Fruit fly (Drosophila melanogaster) whole organism, embryonic: ENCODE measurements around the gene Mbs.
A peak's percentile ranks its signal among the peaks of the same experiment; 100 is the strongest.

Experiments
- Bteb2 ChIP-seq: fragments of 200-800 bp; sonication (Bioruptor generic); optimal IDR thresholded peaks from 2 replicates; lab custom pipeline; 2016; ENCODE audit warnings: missing biosample characterization, missing genetic modification characterization
- CG10267 ChIP-seq: fragments of 200-800 bp; sonication (Bioruptor generic); optimal IDR thresholded peaks from 2 replicates; lab custom pipeline; 2018; ENCODE audit warnings: missing biosample characterization, mild to moderate bottlenecking, missing genetic modification characterization, moderate library complexity
- CG10543 ChIP-seq: fragments of 200-800 bp; sonication (Bioruptor generic); optimal IDR thresholded peaks from 3 replicates; lab custom pipeline; 2017; ENCODE audit warnings: missing biosample characterization, mild to moderate bottlenecking, missing genetic modification characterization, moderate library complexity
- CG12219 ChIP-seq: fragments of 200-800 bp; sonication (Bioruptor generic); optimal IDR thresholded peaks from 3 replicates; lab custom pipeline; 2018; ENCODE audit warnings: missing biosample characterization, mild to moderate bottlenecking, missing genetic modification characterization
- CG12236 ChIP-seq: fragments of 200-800 bp; sonication (Bioruptor generic); optimal IDR thresholded peaks from 2 replicates; lab custom pipeline; 2016; ENCODE audit warnings: missing biosample characterization, missing genetic modification characterization
- CG12299 ChIP-seq: fragments of 200-800 bp; sonication (Bioruptor generic); optimal IDR thresholded peaks from 2 replicates; lab custom pipeline; 2018; ENCODE audit warnings: missing biosample characterization, mild to moderate bottlenecking, missing genetic modification characterization
- CG12744 ChIP-seq: fragments of 200-800 bp; sonication (Bioruptor generic); optimal IDR thresholded peaks from 2 replicates; lab custom pipeline; 2016; ENCODE audit warnings: missing biosample characterization, missing genetic modification characterization
- CG13424 ChIP-seq: fragments of 200-800 bp; sonication (Bioruptor generic); optimal IDR thresholded peaks from 2 replicates; lab custom pipeline; 2019; ENCODE audit warnings: missing biosample characterization, mild to moderate bottlenecking, missing genetic modification characterization, moderate library complexity
- CG14860 ChIP-seq: fragments of 200-800 bp; sonication (Bioruptor generic); IDR thresholded peaks from 3 replicates; pipeline ENCODE4 v1.3.6; 2022; ENCODE audit warnings: missing biosample characterization, missing genetic modification characterization; ENCODE audit not compliant: partially characterized antibody
- CG17186 ChIP-seq: fragments of 200-800 bp; sonication (Bioruptor generic); optimal IDR thresholded peaks from 3 replicates; lab custom pipeline; 2017; ENCODE audit warnings: missing biosample characterization, missing genetic modification reagents, missing genetic modification characterization
- CG18619 ChIP-seq: fragments of 200-800 bp; sonication (Bioruptor generic); optimal IDR thresholded peaks from 3 replicates; lab custom pipeline; 2017; ENCODE audit warnings: missing biosample characterization, mild to moderate bottlenecking, missing genetic modification characterization
- CG30020 ChIP-seq: fragments of 200-800 bp; optimal IDR thresholded peaks from 2 replicates; lab custom pipeline; 2019; ENCODE audit warnings: missing biosample characterization, mild to moderate bottlenecking, missing genetic modification characterization, moderate library complexity
- CG3847 ChIP-seq: fragments of 200-800 bp; sonication (Bioruptor generic); IDR thresholded peaks from 2 replicates; pipeline ENCODE4 v1.3.6; 2022; ENCODE audit warnings: missing biosample characterization, missing genetic modification characterization
- CG5245 ChIP-seq: fragments of 200-800 bp; sonication (Bioruptor generic); optimal IDR thresholded peaks from 3 replicates; lab custom pipeline; 2016; ENCODE audit warnings: missing biosample characterization, missing genetic modification characterization
- CG6654 ChIP-seq: fragments of 200-800 bp; sonication (Bioruptor generic); optimal IDR thresholded peaks from 2 replicates; lab custom pipeline; 2017; ENCODE audit warnings: missing biosample characterization, mild to moderate bottlenecking, missing genetic modification characterization
- CG6689 ChIP-seq: fragments of 200-800 bp; sonication (Bioruptor generic); IDR thresholded peaks from 2 replicates; pipeline ENCODE4 v1.3.6; 2022; ENCODE audit warnings: missing biosample characterization, missing genetic modification characterization
- CG6813 ChIP-seq: fragments of 200-800 bp; sonication (Bioruptor generic); optimal IDR thresholded peaks from 2 replicates; lab custom pipeline; 2017; ENCODE audit warnings: missing biosample characterization, missing genetic modification characterization, mild to moderate bottlenecking, moderate library complexity, missing genetic modification reagents
- CG7786 ChIP-seq: fragments of 200-800 bp; sonication (Bioruptor generic); optimal IDR thresholded peaks from 2 replicates; lab custom pipeline; 2016; ENCODE audit warnings: missing biosample characterization, missing genetic modification characterization
- CG8281 ChIP-seq: fragments of 200-800 bp; sonication (Bioruptor generic); optimal IDR thresholded peaks from 2 replicates; lab custom pipeline; 2018; ENCODE audit warnings: missing biosample characterization, mild to moderate bottlenecking, missing genetic modification characterization, moderate library complexity
- CG8944 ChIP-seq: fragments of 200-800 bp; sonication (Bioruptor generic); optimal IDR thresholded peaks from 3 replicates; lab custom pipeline; 2016; ENCODE audit warnings: missing biosample characterization, missing genetic modification characterization
- Camta ChIP-seq: fragments of 200-800 bp; sonication (Bioruptor generic); optimal IDR thresholded peaks from 2 replicates; lab custom pipeline; 2016; ENCODE audit warnings: missing biosample characterization, missing genetic modification characterization
- D19B ChIP-seq: fragments of 200-800 bp; sonication (Bioruptor generic); optimal IDR thresholded peaks from 2 replicates; lab custom pipeline; 2017; ENCODE audit warnings: missing biosample characterization, mild to moderate bottlenecking, missing genetic modification characterization
- Dip3 ChIP-seq: fragments of 200-800 bp; sonication (Bioruptor generic); optimal IDR thresholded peaks from 3 replicates; lab custom pipeline; 2016; ENCODE audit warnings: missing biosample characterization, missing genetic modification characterization
- ERR ChIP-seq: fragments of 200-800 bp; sonication (Bioruptor generic); optimal IDR thresholded peaks from 2 replicates; lab custom pipeline; 2016; ENCODE audit warnings: missing biosample characterization, missing genetic modification characterization
- HLH4C ChIP-seq: fragments of 200-800 bp; sonication (Bioruptor generic); IDR thresholded peaks from 3 replicates; pipeline ENCODE4 v1.3.6; 2022; ENCODE audit warnings: missing biosample characterization, missing genetic modification characterization; ENCODE audit not compliant: partially characterized antibody
- Lhr ChIP-seq: fragments of 200-800 bp; sonication (Bioruptor generic); optimal IDR thresholded peaks from 3 replicates; lab custom pipeline; 2017; ENCODE audit warnings: mild to moderate bottlenecking, missing biosample characterization, missing genetic modification reagents, missing genetic modification characterization
- Lim3 ChIP-seq: fragments of 200-800 bp; sonication (Bioruptor generic); IDR thresholded peaks from 2 replicates; pipeline ENCODE4 v1.3.6; 2022; ENCODE audit warnings: missing biosample characterization, missing genetic modification characterization
- Opbp ChIP-seq: fragments of 200-800 bp; sonication (Bioruptor generic); IDR thresholded peaks from 3 replicates; pipeline ENCODE4 v1.3.6; 2022; ENCODE audit warnings: missing biosample characterization, missing genetic modification characterization; ENCODE audit not compliant: partially characterized antibody
- Ravus ChIP-seq: fragments of 200-800 bp; sonication (Bioruptor generic); IDR thresholded peaks from 2 replicates; pipeline ENCODE4 v1.3.6; 2022; ENCODE audit warnings: missing biosample characterization, missing genetic modification characterization
- Ssrp ChIP-seq: fragments of 200-800 bp; sonication (Bioruptor generic); optimal IDR thresholded peaks from 2 replicates; lab custom pipeline; 2018; ENCODE audit warnings: missing biosample characterization, mild to moderate bottlenecking, missing genetic modification characterization, moderate library complexity
- Stat92E ChIP-seq, 3 experiments: fragments of >200 bp in 2 of 3; fragments of 200-800 bp in 1 of 3; sonication (Bioruptor generic) in 1 of 3; optimal IDR thresholded peaks; 2 replicates each; lab custom pipeline; 2017 to 2019; ENCODE audit warnings: missing biosample characterization in 3 of 3, missing genetic modification characterization in 3 of 3, mild to moderate bottlenecking in 1 of 3, moderate library complexity in 1 of 3
- cad ChIP-seq: fragments of >200 bp; optimal IDR thresholded peaks from 2 replicates; lab custom pipeline; 2017; ENCODE audit warnings: missing biosample characterization, missing genetic modification characterization
- cg ChIP-seq: fragments of 200-800 bp; sonication (Bioruptor generic); optimal IDR thresholded peaks from 3 replicates; lab custom pipeline; 2019; ENCODE audit warnings: missing biosample characterization, mild to moderate bottlenecking, missing genetic modification characterization, moderate library complexity
- exex ChIP-seq: fragments of 200-800 bp; sonication (Bioruptor generic); optimal IDR thresholded peaks from 4 replicates; lab custom pipeline; 2018; ENCODE audit warnings: missing biosample characterization, mild to moderate bottlenecking, missing genetic modification characterization, moderate library complexity
- gce ChIP-seq: fragments of 200-800 bp; sonication (Bioruptor generic); IDR thresholded peaks from 3 replicates; pipeline ENCODE4 v1.3.6; 2022; ENCODE audit warnings: missing biosample characterization, missing genetic modification characterization
- gem ChIP-seq: fragments of 200-800 bp; sonication (Bioruptor generic); optimal IDR thresholded peaks from 2 replicates; lab custom pipeline; 2019; ENCODE audit warnings: missing biosample characterization, mild to moderate bottlenecking, missing genetic modification characterization, moderate library complexity
- hbn ChIP-seq: fragments of 200-800 bp; sonication (Bioruptor generic); IDR thresholded peaks from 2 replicates; pipeline ENCODE4 v1.3.6; 2022; ENCODE audit warnings: missing biosample characterization, missing genetic modification characterization; ENCODE audit not compliant: partially characterized antibody
- ind ChIP-seq: fragments of 200-800 bp; sonication (Bioruptor generic); optimal IDR thresholded peaks from 3 replicates; lab custom pipeline; 2016; ENCODE audit warnings: missing biosample characterization, missing genetic modification characterization
- jigr1 ChIP-seq: fragments of 200-800 bp; sonication (Bioruptor generic); IDR thresholded peaks from 3 replicates; pipeline ENCODE4 v1.3.6; 2022; ENCODE audit warnings: missing biosample characterization, missing genetic modification characterization
- mirr ChIP-seq: fragments of 200-800 bp; sonication (Bioruptor generic); optimal IDR thresholded peaks from 3 replicates; lab custom pipeline; 2018; ENCODE audit warnings: missing biosample characterization, mild to moderate bottlenecking, missing genetic modification characterization
- nerfin-2 ChIP-seq: fragments of 200-800 bp; sonication (Bioruptor generic); IDR thresholded peaks from 2 replicates; pipeline ENCODE4 v1.3.6; 2022; ENCODE audit warnings: missing biosample characterization, missing genetic modification characterization; ENCODE audit not compliant: partially characterized antibody
- org-1 ChIP-seq: fragments of 200-800 bp; sonication (Bioruptor generic); optimal IDR thresholded peaks from 2 replicates; lab custom pipeline; 2017; ENCODE audit warnings: missing biosample characterization, missing genetic modification characterization
- pros ChIP-seq: fragments of 200-800 bp; sonication (Bioruptor generic); optimal IDR thresholded peaks from 3 replicates; lab custom pipeline; 2019; ENCODE audit warnings: missing biosample characterization, mild to moderate bottlenecking, missing genetic modification characterization, moderate library complexity
- run ChIP-seq: fragments of 200-800 bp; sonication (Bioruptor generic); optimal IDR thresholded peaks from 3 replicates; lab custom pipeline; 2018; ENCODE audit warnings: missing biosample characterization, mild to moderate bottlenecking, missing genetic modification characterization
- seq ChIP-seq: fragments of 200-800 bp; sonication (Bioruptor generic); IDR thresholded peaks from 2 replicates; pipeline ENCODE4 v1.3.6; 2022; ENCODE audit warnings: missing biosample characterization, missing genetic modification characterization
- sob ChIP-seq: fragments of 200-800 bp; sonication (Bioruptor generic); IDR thresholded peaks from 2 replicates; pipeline ENCODE4 v1.3.6; 2022; ENCODE audit warnings: missing biosample characterization, missing genetic modification characterization
- trem ChIP-seq: fragments of 200-800 bp; optimal IDR thresholded peaks from 3 replicates; lab custom pipeline; 2019; ENCODE audit warnings: missing biosample characterization, mild to moderate bottlenecking, missing genetic modification characterization, moderate library complexity

Mbs gene

DNA sequence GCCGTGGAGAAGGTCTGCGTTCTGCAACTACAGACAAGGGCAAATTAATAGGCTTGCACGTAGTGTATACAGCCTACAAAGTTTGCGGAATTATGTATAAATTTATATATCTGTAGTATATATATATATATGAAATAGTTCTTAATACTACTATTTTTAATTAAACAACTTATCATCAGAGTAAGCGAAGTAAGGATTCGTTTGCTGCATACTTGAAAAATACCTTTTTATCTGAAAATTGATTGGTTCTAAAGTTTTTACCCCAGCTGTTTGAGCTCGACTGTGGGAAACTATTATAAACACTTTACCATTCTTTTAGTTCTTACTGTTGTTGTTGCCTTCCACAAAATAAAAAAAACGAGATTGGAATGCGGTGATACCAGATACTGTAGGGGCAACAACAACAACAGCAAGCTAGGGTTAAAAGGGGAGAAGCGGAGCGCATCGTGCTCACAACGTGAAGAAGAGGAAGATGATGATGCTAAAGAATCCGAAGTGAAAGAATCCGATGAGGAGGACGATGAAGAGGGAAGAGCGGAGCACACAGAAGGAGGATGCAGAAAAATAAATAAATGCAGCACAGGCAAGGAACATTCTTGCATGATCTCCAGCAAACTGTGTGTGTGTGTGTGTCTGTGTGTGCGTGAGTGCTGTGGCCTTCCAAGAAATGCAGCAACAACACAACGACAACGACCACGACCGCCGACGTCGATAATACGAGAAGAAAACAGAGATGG lies 8.5 kb upstream of the Mbs start (continued):
- TF ChIP-seq gem (tag; lab: Kevin White, UChicago) (peak; percentile 73), Ravus (GFP tag; lab: Robert Waterston, UW) (no peak), jigr1 (GFP tag; lab: Robert Waterston, UW) (no peak), ind (GFP tag; lab: Kevin White, UChicago) (no peak), gce (GFP tag; lab: Robert Waterston, UW) (no peak), mirr (GFP tag; lab: Kevin White, UChicago) (no peak), seq (GFP tag; lab: Robert Waterston, UW) (no peak), Camta (GFP tag; lab: Kevin White, UChicago) (no peak), CG12299 (tag; lab: Kevin White, UChicago) (peak; percentile 7), ERR (no peak), Lhr (GFP tag; lab: Kevin White, UChicago) (no peak), exex (tag; lab: Kevin White, UChicago) (no peak), CG5245 (GFP tag; lab: Kevin White, UChicago) (no peak), CG14860 (GFP tag; lab: Robert Waterston, UW) (no peak), CG12219 (GFP tag; lab: Kevin White, UChicago) (no peak), Ssrp (tag; lab: Kevin White, UChicago) (peak; percentile 71), trem (tag; lab: Kevin White, UChicago) (peak; percentile 51), CG17186 (GFP tag; lab: Kevin White, UChicago) (no peak), CG6654 (GFP tag; lab: Kevin White, UChicago) (no peak), CG12236 (GFP tag; lab: Kevin White, UChicago) (no peak)
- TF ChIP-seq, all 482 proteins: peak for 135

dm6 chr3L:16043782-16044352 lies 7.9 kb upstream of the Mbs start:
- TF ChIP-seq pros, result peak; percentile 84
- TF ChIP-seq HLH4C, result no peak
- TF ChIP-seq CG30020 (tag; lab: Kevin White, UChicago), result no peak
- TF ChIP-seq CG10267 (tag; lab: Kevin White, UChicago), result no peak
- no peak for TF ChIP-seq org-1 (GFP tag; lab: Kevin White, UChicago)
- TF ChIP-seq nerfin-2 (GFP tag; lab: Robert Waterston, UW), result no peak
- no peak for TF ChIP-seq CG6813 (GFP tag; lab: Kevin White, UChicago)
- TF ChIP-seq Lim3 (GFP tag; lab: Robert Waterston, UW), result no peak
- TF ChIP-seq D19B (GFP tag; lab: Kevin White, UChicago), result no peak
- TF ChIP-seq sob, result no peak
- no peak for TF ChIP-seq Bteb2
- peak; percentile 34 for TF ChIP-seq CG8281 (tag; lab: Kevin White, UChicago)
- no peak for TF ChIP-seq Opbp (GFP tag; lab: Robert Waterston, UW)
- TF ChIP-seq cg, result peak; percentile 24
- no peak for TF ChIP-seq CG8944 (GFP tag; lab: Kevin White, UChicago)
- TF ChIP-seq Dip3, result no peak
- TF ChIP-seq CG7786 (GFP tag; lab: Kevin White, UChicago), result no peak
- no peak for TF ChIP-seq CG6689 (GFP tag; lab: Robert Waterston, UW)
- no peak for TF ChIP-seq jigr1 (GFP tag; lab: Robert Waterston, UW)
- no peak for TF ChIP-seq hbn
- no peak for TF ChIP-seq CG13424 (tag; lab: Kevin White, UChicago)
- TF ChIP-seq CG12744, result no peak
- no peak for TF ChIP-seq exex (tag; lab: Kevin White, UChicago)
- peak in 1 of 3 experiments; percentile 95 for TF ChIP-seq Stat92E (GFP tag; optimal IDR thresholded peaks at IDR 0.05; lab: Kevin White, UChicago)
- TF ChIP-seq CG18619 (GFP tag; lab: Kevin White, UChicago), result no peak
- TF ChIP-seq gce (GFP tag; lab: Robert Waterston, UW), result 0 out of 3 replicates have a peak, but pooled peaks have one; percentile 31
- TF ChIP-seq cad (GFP tag; lab: Kevin White, UChicago), result peak; percentile 58
- TF ChIP-seq run (tag; lab: Kevin White, UChicago), result no peak
- peak; percentile 28 for TF ChIP-seq CG10543 (GFP tag; lab: Kevin White, UChicago)
- no peak for TF ChIP-seq CG3847 (GFP tag; lab: Robert Waterston, UW)
